Worm (Caenorhabditis elegans): Measurements from ENCODE around the gene zhit-3.

DNA sequence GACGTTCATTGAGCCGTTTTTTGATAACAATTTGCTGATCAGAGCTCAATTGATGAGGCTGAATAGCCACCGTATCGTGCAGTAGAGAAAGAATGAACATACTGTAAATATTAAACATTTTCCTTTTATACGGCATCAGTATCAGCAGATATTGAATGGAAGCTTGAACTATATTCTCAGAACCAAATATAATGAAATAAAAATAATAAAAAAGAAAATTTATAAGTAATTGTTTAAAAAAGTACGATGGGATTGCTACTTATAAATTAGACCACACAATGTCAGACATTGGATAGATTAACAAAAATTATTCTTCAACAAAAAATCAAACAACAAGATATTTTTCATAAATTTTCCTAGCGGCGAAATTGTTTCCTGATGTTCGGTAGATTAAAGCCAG lies 5.4 kb downstream of the zhit-3 start, which contains the start of gene rpc-25:
- TF ChIP-seq tra-4 (tag; optimal IDR thresholded peaks at IDR 0.05) (no peak), aly-1 (tag; optimal IDR thresholded peaks at IDR 0.05) (no peak), ama-1 (optimal IDR thresholded peaks at IDR 0.05) (no peak)
